Worm (Caenorhabditis elegans): ENCODE data around the gene T28A11.17.

T28A11.17 gene

ce11 chrV:3279138-3279537, 13.0 kb upstream of the T28A11.17 start (continued):
- no peak for TF ChIP-seq nhr-11 (tag; optimal IDR thresholded peaks at IDR 0.05)
- TF ChIP-seq hlh-11 (tag; optimal IDR thresholded peaks at IDR 0.05) = peak; percentile 54
- no peak for TF ChIP-seq Y75B8A.6 (GFP tag; IDR thresholded peaks at IDR 0.05)
- no peak for TF ChIP-seq saeg-2 (GFP tag; IDR thresholded peaks at IDR 0.05)
- no peak for TF ChIP-seq zag-1 (tag; optimal IDR thresholded peaks at IDR 0.05)
- TF ChIP-seq lin-15B (tag; optimal IDR thresholded peaks at IDR 0.05) = no peak
- TF ChIP-seq madf-5 (GFP tag; IDR thresholded peaks at IDR 0.05) = no peak
- TF ChIP-seq daf-16 (GFP tag; optimal IDR thresholded peaks at IDR 0.05) = peak in 1 of 2 experiments; percentile 86
- no peak for TF ChIP-seq daf-16 (tag; optimal IDR thresholded peaks at IDR 0.05)
- no peak for TF ChIP-seq arid-1 (GFP tag; conservative IDR thresholded peaks at IDR 0.05)
- no peak for TF ChIP-seq D1046.2 (GFP tag; IDR thresholded peaks at IDR 0.05)

- peak; percentile 7 for TF ChIP-seq dpl-1 (GFP tag; optimal IDR thresholded peaks at IDR 0.05)
- no peak for TF ChIP-seq nhr-25 (tag; optimal IDR thresholded peaks at IDR 0.05; ENCODE audit: borderline replicate concordance, insufficient read depth)
- no peak for TF ChIP-seq sdz-12 (GFP tag; optimal IDR thresholded peaks at IDR 0.05)
- peak in 1 of 2 experiments; percentile 8 for TF ChIP-seq unc-62 (GFP tag; optimal IDR thresholded peaks at IDR 0.05 in 1 of 2)
- TF ChIP-seq unc-62 (tag; optimal IDR thresholded peaks at IDR 0.05) = no peak
- TF ChIP-seq mes-2 (tag; optimal IDR thresholded peaks at IDR 0.05; ENCODE audit: poor library complexity, severe bottlenecking) = peak; percentile 50
Measured at ce11 chrV:3278101-3278639, 12.1 kb upstream of the T28A11.17 start, which contains the start of gene fbxa-64. TSS of gene fbxa-64 (minus strand) at chrV:3278151.

DNA sequence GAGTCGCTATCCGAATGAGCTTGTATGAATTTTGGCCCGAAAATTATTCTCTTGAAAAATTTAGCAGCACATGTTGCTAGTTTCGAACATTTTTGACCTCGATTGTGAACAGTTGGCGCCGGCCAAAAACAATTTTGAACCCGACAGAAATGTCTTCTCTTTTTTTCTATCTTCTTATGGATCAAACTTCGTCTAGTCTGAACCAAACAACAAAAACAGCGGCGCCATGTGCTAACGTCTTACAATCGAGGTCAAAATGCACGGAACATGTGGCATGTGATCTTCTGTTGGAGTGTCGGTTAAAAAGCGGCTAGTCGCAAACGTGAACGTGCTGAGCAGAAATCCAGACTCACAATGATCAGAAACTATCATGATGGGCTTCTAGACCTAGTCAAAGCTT, 10.1 kb upstream of the T28A11.17 start:
- TF ChIP-seq nhr-41 (GFP tag; IDR thresholded peaks at IDR 0.05) = no peak
- no peak for TF ChIP-seq mes-2 (tag; optimal IDR thresholded peaks at IDR 0.05; ENCODE audit: poor library complexity, severe bottlenecking)
- no peak for TF ChIP-seq vab-7 (GFP tag; IDR thresholded peaks at IDR 0.05)
- TF ChIP-seq daf-19 (GFP tag; conservative IDR thresholded peaks at IDR 0.05) = no peak
- no peak for TF ChIP-seq F26F4.8 (GFP tag; conservative IDR thresholded peaks at IDR 0.05)
- TF ChIP-seq tra-1 (GFP tag; IDR thresholded peaks at IDR 0.05) = no peak
- no peak for TF ChIP-seq lin-1 (GFP tag; IDR thresholded peaks at IDR 0.05)
- no peak for TF ChIP-seq cey-2 (tag; optimal IDR thresholded peaks at IDR 0.05; ENCODE audit: borderline replicate concordance, insufficient read depth)
- TF ChIP-seq nhr-6 (tag; optimal IDR thresholded peaks at IDR 0.05) = no peak
- no peak for TF ChIP-seq snpc-4 (tag; optimal IDR thresholded peaks at IDR 0.05)
- no peak for TF ChIP-seq daf-8 (GFP tag; IDR thresholded peaks at IDR 0.05)
- TF ChIP-seq rbr-2 (tag; optimal IDR thresholded peaks at IDR 0.05) = no peak
- TF ChIP-seq ceh-82 (tag; optimal IDR thresholded peaks at IDR 0.05) = no peak
- no peak for TF ChIP-seq lsy-2 (tag; optimal IDR thresholded peaks at IDR 0.05)
- TF ChIP-seq lin-39 (tag; optimal IDR thresholded peaks at IDR 0.05) = no peak
- no peak for TF ChIP-seq D1046.2 (GFP tag; IDR thresholded peaks at IDR 0.05)
- no peak for TF ChIP-seq php-3 (GFP tag; IDR thresholded peaks at IDR 0.05)
- TF ChIP-seq unc-62 (GFP tag; optimal IDR thresholded peaks at IDR 0.05 in 1 of 2) = peak in 1 of 2 experiments; percentile 80
- TF ChIP-seq unc-62 (tag; optimal IDR thresholded peaks at IDR 0.05) = no peak
- no peak for TF ChIP-seq F49E8.2 (tag; optimal IDR thresholded peaks at IDR 0.05; ENCODE audit: borderline replicate concordance)
- TF ChIP-seq attf-4 (tag; optimal IDR thresholded peaks at IDR 0.05) = no peak
- no peak for TF ChIP-seq Y75B8A.6 (GFP tag; IDR thresholded peaks at IDR 0.05)
- TF ChIP-seq lin-38 (GFP tag; IDR thresholded peaks at IDR 0.05) = no peak
- TF ChIP-seq nhr-10 (tag; optimal IDR thresholded peaks at IDR 0.05) = no peak
- TF ChIP-seq ztf-7 (tag; optimal IDR thresholded peaks at IDR 0.05) = no peak
- no peak for TF ChIP-seq F44E2.7 (GFP tag; IDR thresholded peaks at IDR 0.05)
- TF ChIP-seq aha-1 (tag) = no peak
- no peak for TF ChIP-seq ces-1 (GFP tag; optimal IDR thresholded peaks at IDR 0.05)
- no peak for TF ChIP-seq fkh-10 (GFP tag; optimal IDR thresholded peaks at IDR 0.05)
- TF ChIP-seq pqm-1 (tag; optimal IDR thresholded peaks at IDR 0.05) = no peak
- no peak for TF ChIP-seq unc-39 (tag; optimal IDR thresholded peaks at IDR 0.05)
- peak; percentile 56 for TF ChIP-seq dmd-6 (GFP tag; IDR thresholded peaks at IDR 0.05)
- TF ChIP-seq hlh-30 (tag; optimal IDR thresholded peaks at IDR 0.05; ENCODE audit: insufficient read depth) = peak; percentile 16
- no peak for TF ChIP-seq ztf-11 (tag; optimal IDR thresholded peaks at IDR 0.05)
- no peak for TF ChIP-seq hmg-1.1 (GFP tag; IDR thresholded peaks at IDR 0.05)
- TF ChIP-seq nhr-102 (tag; optimal IDR thresholded peaks at IDR 0.05) = no peak
